Worm (Caenorhabditis elegans) whole organism, L4/young adult: ENCODE data around the gene F13H8.6.

ENCODE experiments used
- W03F9.2 ChIP-seq: fragments of 150-350 bp; optimal IDR thresholded peaks from 2 replicates; lab custom pipeline; 2014; ENCODE audit warnings: missing biosample characterization, missing genetic modification characterization
- dao-5 ChIP-seq: sonication (generic microtip); optimal IDR thresholded peaks from 2 replicates; lab custom pipeline; 2016; ENCODE audit warnings: missing genotype, missing genetic modification characterization, moderate library complexity, missing compliant biosample characterization
- him-1 ChIP-seq: sonication (generic microtip); optimal IDR thresholded peaks from 2 replicates; lab custom pipeline; 2016; ENCODE audit warnings: missing genotype, missing genetic modification reagents, missing genetic modification characterization, missing compliant biosample characterization

DNA sequence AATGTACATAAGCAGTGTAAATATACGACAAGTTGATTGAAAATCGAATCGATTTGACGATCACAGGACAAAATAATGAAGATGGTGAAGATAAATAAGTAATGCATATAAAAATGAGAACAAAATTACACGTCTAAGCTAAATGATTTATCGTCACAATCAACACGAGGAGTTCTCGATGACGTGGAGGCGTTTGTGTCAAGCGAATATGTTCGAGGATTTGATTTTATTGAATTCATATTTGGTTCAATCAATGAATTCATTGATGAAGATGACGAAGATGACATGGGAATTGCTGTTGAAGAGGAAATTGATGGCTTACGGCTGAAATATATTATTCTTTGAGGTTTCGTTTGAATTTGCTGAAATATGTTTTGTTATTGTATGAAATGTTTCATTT, 5.8 kb upstream of the F13H8.6 start, which contains the start of gene nyn-3:
- TF ChIP-seq him-1: no peak
- no peak for TF ChIP-seq dao-5 (tag; lab: Kevin White, UChicago)
- TF ChIP-seq W03F9.2 (tag; lab: Kevin White, UChicago): no peak
